Fruit fly (Drosophila melanogaster): ENCODE data around the gene CG12071.
A peak's percentile ranks its signal among the peaks of the same experiment; 100 is the strongest.

CG12071 gene

DNA sequence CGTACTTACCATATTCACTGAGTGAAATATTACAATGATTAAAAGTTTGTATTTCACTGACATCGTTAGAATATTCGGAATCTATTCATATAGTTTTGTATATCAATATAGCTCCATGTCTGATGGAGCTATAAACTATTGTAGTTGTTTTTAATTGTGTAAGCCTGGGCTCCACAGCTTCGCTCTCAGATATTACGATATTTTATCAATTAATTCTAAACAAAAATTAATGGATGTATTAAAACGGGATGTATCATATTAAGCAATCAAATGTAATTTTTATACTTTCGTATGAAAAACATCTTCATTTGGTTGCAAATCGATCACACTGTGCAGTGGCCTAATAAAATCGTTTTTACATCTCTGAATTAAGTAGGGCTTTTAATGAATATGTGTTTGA lies 21.2 kb upstream of the CG12071 start, which contains the start of gene CG33483:
CG33483 (minus strand) TSS at position 101 of the 400 bp plus-strand sequence.
- no peak for TF ChIP-seq usp (GFP tag; optimal IDR thresholded peaks at IDR 0.05)
- TF ChIP-seq CG8478 (optimal IDR thresholded peaks at IDR 0.05), result no peak

DNA sequence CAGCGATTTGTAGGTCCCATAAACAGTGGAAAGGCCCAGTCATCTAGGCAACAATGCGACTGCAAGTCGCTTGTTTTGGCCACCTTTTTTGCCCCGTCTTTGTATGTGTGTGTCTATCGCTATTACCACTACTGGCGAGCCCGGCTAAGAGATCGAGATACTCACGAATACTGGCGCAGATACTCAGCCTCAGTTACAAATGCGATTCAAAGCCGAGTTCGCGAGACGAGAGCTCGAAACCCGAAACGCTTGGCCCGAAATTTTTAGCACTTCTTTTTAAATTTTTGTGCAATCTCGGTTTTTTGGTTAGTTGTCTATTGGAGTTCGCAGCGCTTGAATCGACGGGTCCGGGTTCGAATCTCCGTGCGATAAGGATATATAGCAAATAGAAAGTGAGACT lies 12.9 kb upstream of the CG12071 start, which contains the start of gene Cyp4c3:
Cyp4c3 (plus strand) TSS at position 301 of the 400 bp plus-strand sequence.
- no peak for TF ChIP-seq pan (optimal IDR thresholded peaks at IDR 0.05)
- TF ChIP-seq CG8478 (optimal IDR thresholded peaks at IDR 0.05), result no peak
- no peak for TF ChIP-seq EcR (GFP tag; optimal IDR thresholded peaks at IDR 0.05)
- TF ChIP-seq psq (optimal IDR thresholded peaks at IDR 0.05), result no peak
- TF ChIP-seq usp (GFP tag; optimal IDR thresholded peaks at IDR 0.05), result no peak

dm6 chr3R:30890045-30890444 lies 9.2 kb upstream of the CG12071 start:
- TF ChIP-seq pan (optimal IDR thresholded peaks at IDR 0.05), result no peak
- no peak for TF ChIP-seq usp (GFP tag; optimal IDR thresholded peaks at IDR 0.05)
- TF ChIP-seq EcR (GFP tag; optimal IDR thresholded peaks at IDR 0.05), result no peak
- TF ChIP-seq Dll (optimal IDR thresholded peaks at IDR 0.05), result no peak
- TF ChIP-seq CG8478 (optimal IDR thresholded peaks at IDR 0.05), result no peak
- no peak for TF ChIP-seq psq (optimal IDR thresholded peaks at IDR 0.05)

DNA sequence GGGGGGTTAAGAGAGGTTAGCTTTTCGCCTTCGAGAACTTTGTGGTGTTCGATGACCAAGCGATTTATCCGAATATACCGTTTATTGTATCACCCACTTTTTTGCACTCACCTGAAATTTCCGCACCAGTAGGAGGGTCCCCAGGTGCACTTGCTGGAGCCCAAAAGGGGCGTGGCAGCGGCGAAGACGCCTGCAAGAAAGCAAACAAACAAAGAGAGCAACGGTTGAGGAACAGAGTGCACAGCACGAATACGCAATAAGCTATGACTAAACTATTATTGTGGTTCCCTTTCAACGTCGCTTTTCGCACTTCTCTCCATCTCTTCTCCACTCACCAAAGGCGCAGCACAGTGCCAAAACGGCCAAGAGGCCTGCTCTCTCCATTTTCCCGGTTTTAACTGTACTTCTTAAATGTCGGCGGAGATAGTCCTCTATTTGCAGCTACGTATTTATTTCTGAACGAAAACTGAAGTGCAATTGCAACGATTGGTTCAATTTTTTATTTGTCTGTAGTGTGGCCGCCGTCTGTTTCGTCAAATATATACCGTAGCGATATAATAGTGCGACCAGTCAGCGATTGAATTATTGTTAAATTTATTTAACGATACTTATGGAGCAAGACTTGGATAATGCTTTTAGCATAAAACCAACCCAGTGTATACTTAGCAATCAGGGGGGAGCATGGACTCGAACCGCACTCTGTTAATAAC lies 7.9 kb upstream of the CG12071 start, which contains the start of gene Sap-r:
Sap-r (minus strand) TSS at position 513 of the 710 bp plus-strand sequence.
- TF ChIP-seq CG8478 (optimal IDR thresholded peaks at IDR 0.05) (no peak), Dll (optimal IDR thresholded peaks at IDR 0.05) (no peak), EcR (GFP tag; optimal IDR thresholded peaks at IDR 0.05) (no peak), usp (GFP tag; optimal IDR thresholded peaks at IDR 0.05) (no peak), psq (optimal IDR thresholded peaks at IDR 0.05) (no peak), pan (optimal IDR thresholded peaks at IDR 0.05) (no peak)

dm6 chr3R:30887711-30888549 lies 7.1 kb upstream of the CG12071 start:
- TF ChIP-seq psq (optimal IDR thresholded peaks at IDR 0.05), result peak; percentile 25
- TF ChIP-seq pan (optimal IDR thresholded peaks at IDR 0.05), result no peak

dm6 chr3R:30887302-30887701 lies 6.5 kb upstream of the CG12071 start:
- no peak for TF ChIP-seq CG8478 (optimal IDR thresholded peaks at IDR 0.05)
- no peak for TF ChIP-seq usp (GFP tag; optimal IDR thresholded peaks at IDR 0.05)
- no peak for TF ChIP-seq psq (optimal IDR thresholded peaks at IDR 0.05)
- no peak for TF ChIP-seq pan (optimal IDR thresholded peaks at IDR 0.05)
- no peak for TF ChIP-seq Dll (optimal IDR thresholded peaks at IDR 0.05)
- TF ChIP-seq EcR (GFP tag; optimal IDR thresholded peaks at IDR 0.05), result no peak

DNA sequence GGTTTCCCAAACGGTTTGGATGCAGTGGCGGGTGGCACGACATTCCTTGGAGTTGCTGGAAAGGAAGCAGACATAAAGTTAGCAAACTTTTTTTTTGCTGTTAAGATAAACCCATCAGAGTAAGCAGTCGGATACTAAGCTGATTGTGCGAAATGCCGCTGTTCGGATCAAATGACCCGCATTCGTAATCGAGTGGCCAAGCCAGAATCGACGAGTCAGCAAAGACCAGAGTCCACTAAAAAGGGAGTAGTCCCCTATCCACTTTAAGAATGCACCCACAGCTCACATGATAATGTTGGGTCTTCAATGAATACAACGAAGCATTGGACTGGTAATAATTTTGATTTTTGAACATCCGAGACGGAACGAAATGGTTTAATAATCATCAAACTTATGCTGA lies 6.0 kb upstream of the CG12071 start:
- TF ChIP-seq CG8478 (optimal IDR thresholded peaks at IDR 0.05), result no peak
- no peak for TF ChIP-seq Dll (optimal IDR thresholded peaks at IDR 0.05)
- no peak for TF ChIP-seq EcR (GFP tag; optimal IDR thresholded peaks at IDR 0.05)
- TF ChIP-seq psq (optimal IDR thresholded peaks at IDR 0.05), result no peak
- no peak for TF ChIP-seq pan (optimal IDR thresholded peaks at IDR 0.05)
- TF ChIP-seq usp (GFP tag; optimal IDR thresholded peaks at IDR 0.05), result no peak

- TF ChIP-seq CG8478 (optimal IDR thresholded peaks at IDR 0.05), result no peak
- no peak for TF ChIP-seq usp (GFP tag; optimal IDR thresholded peaks at IDR 0.05)
- no peak for TF ChIP-seq pan (optimal IDR thresholded peaks at IDR 0.05)
- TF ChIP-seq Dll (optimal IDR thresholded peaks at IDR 0.05), result no peak
Observed at dm6 chr3R:30883403-30883802, 2.6 kb upstream of the CG12071 start, which contains the start of gene CG15547. Gene CG15547, minus strand, starts transcription at chr3R:30883503.

- TF ChIP-seq psq (optimal IDR thresholded peaks at IDR 0.05) (no peak), EcR (GFP tag; optimal IDR thresholded peaks at IDR 0.05) (no peak), CG8478 (optimal IDR thresholded peaks at IDR 0.05) (no peak), usp (GFP tag; optimal IDR thresholded peaks at IDR 0.05) (no peak), pan (optimal IDR thresholded peaks at IDR 0.05) (no peak), Dll (optimal IDR thresholded peaks at IDR 0.05) (no peak)
Observed at dm6 chr3R:30880024-30880423, 803 bp downstream of the CG12071 start.

DNA sequence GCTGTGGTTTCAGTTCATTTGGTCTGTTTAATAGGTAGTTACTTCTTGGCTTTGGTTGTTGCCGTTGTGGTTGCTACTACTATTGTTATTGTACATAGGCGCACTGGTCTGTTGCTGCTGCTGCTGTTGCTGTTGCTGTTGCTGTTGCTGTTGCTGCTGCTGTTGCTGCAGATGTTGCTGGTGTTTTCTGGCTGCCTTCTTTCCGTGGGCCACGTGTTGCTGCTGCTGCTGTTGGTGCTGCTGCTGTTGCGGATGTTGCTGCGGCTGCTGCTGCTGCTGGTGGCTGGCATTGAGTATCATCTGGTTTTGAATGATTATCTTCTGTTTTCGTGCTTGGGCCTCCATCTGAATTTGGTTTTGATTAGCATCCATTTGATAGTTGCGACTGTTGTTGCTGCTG lies 2.7 kb downstream of the CG12071 start:
- TF ChIP-seq Dll (optimal IDR thresholded peaks at IDR 0.05), result no peak
- TF ChIP-seq usp (GFP tag; optimal IDR thresholded peaks at IDR 0.05), result no peak
- TF ChIP-seq psq (optimal IDR thresholded peaks at IDR 0.05), result no peak

dm6 chr3R:30876136-30876683 lies 4.6 kb downstream of the CG12071 start, which contains the start of gene CG15546:
Gene CG15546, minus strand, starts transcription at chr3R:30876186.
- TF ChIP-seq usp (GFP tag; optimal IDR thresholded peaks at IDR 0.05) (no peak), psq (optimal IDR thresholded peaks at IDR 0.05) (no peak), Dll (optimal IDR thresholded peaks at IDR 0.05) (no peak), pan (optimal IDR thresholded peaks at IDR 0.05) (no peak), CG8478 (optimal IDR thresholded peaks at IDR 0.05) (no peak)

DNA sequence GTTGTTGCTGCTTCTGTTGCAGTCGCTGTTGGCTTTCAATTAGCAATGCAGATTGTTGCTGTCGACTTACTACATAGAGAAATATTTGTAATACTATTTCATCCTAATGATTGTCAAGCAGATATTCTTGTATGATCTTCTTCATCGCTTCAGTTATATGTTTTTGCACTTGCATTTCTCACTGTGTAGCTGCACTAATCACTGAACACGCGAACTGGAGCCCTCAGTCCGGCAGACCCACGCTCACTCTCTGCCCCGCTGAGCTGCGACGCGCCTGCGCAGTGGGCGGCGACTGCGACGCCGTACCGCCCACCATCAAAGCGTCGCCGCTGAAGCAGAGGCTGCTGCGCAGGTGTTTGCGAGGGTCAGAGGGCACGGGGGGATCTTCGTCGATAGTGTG lies 6.1 kb downstream of the CG12071 start:
- TF ChIP-seq EcR (GFP tag; optimal IDR thresholded peaks at IDR 0.05) (no peak), CG8478 (optimal IDR thresholded peaks at IDR 0.05) (no peak), Dll (optimal IDR thresholded peaks at IDR 0.05) (no peak), usp (GFP tag; optimal IDR thresholded peaks at IDR 0.05) (no peak), pan (optimal IDR thresholded peaks at IDR 0.05) (no peak), psq (optimal IDR thresholded peaks at IDR 0.05) (no peak)

Data from whole organism.